Fruit fly (Drosophila melanogaster): Measurements from ENCODE around the gene IntS10.
A peak's percentile ranks its signal among the peaks of the same experiment; 100 is the strongest.

Gene IntS10

DNA sequence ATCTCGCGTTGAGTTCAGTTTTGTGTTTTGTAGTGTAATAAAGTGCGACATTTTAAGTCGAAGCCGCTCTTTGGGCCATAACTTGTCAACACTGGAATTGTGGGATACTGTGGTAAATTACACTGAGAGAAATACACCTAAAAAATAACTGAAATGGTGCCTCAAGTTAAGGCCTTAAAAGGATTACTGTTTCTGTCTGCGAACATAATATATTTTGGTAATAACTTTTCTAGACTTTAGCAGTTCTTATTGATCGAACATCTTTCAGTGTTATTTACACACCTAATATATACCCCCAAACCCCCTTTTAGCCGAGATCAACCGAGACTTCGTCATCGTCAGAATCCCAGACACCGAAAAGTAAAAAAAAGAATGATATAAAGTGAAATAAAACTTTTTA is 45.3 kb downstream of the IntS10 start (continued):
- no peak for TF ChIP-seq fd85E (GFP tag; optimal IDR thresholded peaks at IDR 0.05)
- TF ChIP-seq net (GFP tag; optimal IDR thresholded peaks at IDR 0.05) = no peak
- peak; percentile 32 for TF ChIP-seq CG32006 (GFP tag; optimal IDR thresholded peaks at IDR 0.05)
- TF ChIP-seq CG31627 (GFP tag; optimal IDR thresholded peaks at IDR 0.05) = peak; percentile 35
- TF ChIP-seq OdsH (GFP tag; optimal IDR thresholded peaks at IDR 0.05) = peak; percentile 48
- peak; percentile 56 for TF ChIP-seq CG3032 (tag; optimal IDR thresholded peaks at IDR 0.05)
- TF ChIP-seq pdm3 (GFP tag; optimal IDR thresholded peaks at IDR 0.05) = peak; percentile 44
- TF ChIP-seq CG6808 (GFP tag; optimal IDR thresholded peaks at IDR 0.05) = peak; percentile 7
- peak; percentile 50 for TF ChIP-seq Hr39 (GFP tag; optimal IDR thresholded peaks at IDR 0.05)
- TF ChIP-seq lz (GFP tag; optimal IDR thresholded peaks at IDR 0.05) = peak; percentile 46
- TF ChIP-seq achi (GFP tag; optimal IDR thresholded peaks at IDR 0.05) = peak; percentile 31
- peak; percentile 39 for TF ChIP-seq CG8319 (GFP tag; optimal IDR thresholded peaks at IDR 0.05)

dm6 chr3L:3852842-3853241 is 46.3 kb downstream of the IntS10 start:
- peak; percentile 81 for TF ChIP-seq acj6 (GFP tag; optimal IDR thresholded peaks at IDR 0.05)
- TF ChIP-seq CG10631 (GFP tag; optimal IDR thresholded peaks at IDR 0.05) = peak; percentile 78
- peak; percentile 9 for TF ChIP-seq CG11902 (GFP tag; optimal IDR thresholded peaks at IDR 0.05)
- peak; percentile 57 for TF ChIP-seq Hr39 (GFP tag; optimal IDR thresholded peaks at IDR 0.05)
- TF ChIP-seq lz (GFP tag; optimal IDR thresholded peaks at IDR 0.05) = peak; percentile 38
- peak; percentile 64 for TF ChIP-seq CG3032 (tag; optimal IDR thresholded peaks at IDR 0.05)
- TF ChIP-seq Hr4 (GFP tag; optimal IDR thresholded peaks at IDR 0.05) = peak; percentile 63
- TF ChIP-seq Blimp-1 (GFP tag; optimal IDR thresholded peaks at IDR 0.05) = no peak
- TF ChIP-seq CG6808 (GFP tag; optimal IDR thresholded peaks at IDR 0.05) = peak; percentile 64
- TF ChIP-seq CG1621 (tag; optimal IDR thresholded peaks at IDR 0.05) = peak; percentile 81
- peak; percentile 43; the same call in 2 of the 3 replicates for TF ChIP-seq CG8119 (GFP tag; IDR thresholded peaks at IDR 0.05)
- peak; percentile 50 for TF ChIP-seq spab (GFP tag; optimal IDR thresholded peaks at IDR 0.05)
- peak; percentile 42 for TF ChIP-seq CG4318 (GFP tag; optimal IDR thresholded peaks at IDR 0.05)
- peak; percentile 38 for TF ChIP-seq CG9139 (GFP tag; optimal IDR thresholded peaks at IDR 0.05)
- peak; percentile 19 to 82 for TF ChIP-seq ss (GFP tag; optimal IDR thresholded peaks at IDR 0.05)
- TF ChIP-seq dac (GFP tag; optimal IDR thresholded peaks at IDR 0.05) = no peak
- TF ChIP-seq Sox15 (GFP tag; optimal IDR thresholded peaks at IDR 0.05) = peak; percentile 73
- peak; percentile 78 for TF ChIP-seq CG6792 (GFP tag; optimal IDR thresholded peaks at IDR 0.05)
- peak; percentile 62 for TF ChIP-seq Eip75B (GFP tag; optimal IDR thresholded peaks at IDR 0.05)
- peak; percentile 57 to 83 for TF ChIP-seq salr (GFP tag; optimal IDR thresholded peaks at IDR 0.05)
- TF ChIP-seq achi (GFP tag; optimal IDR thresholded peaks at IDR 0.05) = peak; percentile 76
- TF ChIP-seq cyc (GFP tag; optimal IDR thresholded peaks at IDR 0.05) = peak; percentile 30
- no peak for TF ChIP-seq vri (GFP tag; optimal IDR thresholded peaks at IDR 0.05)
- TF ChIP-seq CG31627 (GFP tag; optimal IDR thresholded peaks at IDR 0.05) = peak; percentile 49
- TF ChIP-seq CG16779 (tag; optimal IDR thresholded peaks at IDR 0.05) = no peak
- peak; percentile 42 for TF ChIP-seq Met (GFP tag; optimal IDR thresholded peaks at IDR 0.05)
- TF ChIP-seq Lpt (GFP tag; optimal IDR thresholded peaks at IDR 0.05) = peak; percentile 27
- TF ChIP-seq Smox (GFP tag; optimal IDR thresholded peaks at IDR 0.05) = peak; percentile 42
- TF ChIP-seq CG11294 (GFP tag; IDR thresholded peaks at IDR 0.05) = 0 out of 2 replicates have a peak, but pooled peaks have one; percentile 17
- TF ChIP-seq OdsH (GFP tag; optimal IDR thresholded peaks at IDR 0.05) = peak; percentile 79
- TF ChIP-seq CG34406 (GFP tag; optimal IDR thresholded peaks at IDR 0.05) = peak; percentile 62
- no peak for TF ChIP-seq Eip93F (GFP tag; optimal IDR thresholded peaks at IDR 0.05)
- peak; percentile 69 for TF ChIP-seq net (GFP tag; optimal IDR thresholded peaks at IDR 0.05)
- peak; percentile 59 for TF ChIP-seq CG32006 (GFP tag; optimal IDR thresholded peaks at IDR 0.05)
- peak; percentile 67 for TF ChIP-seq CG8632 (GFP tag; optimal IDR thresholded peaks at IDR 0.05)
- TF ChIP-seq CG11762 (GFP tag; optimal IDR thresholded peaks at IDR 0.05; ENCODE audit: insufficient read depth) = peak; percentile 32
- peak; percentile 59 for TF ChIP-seq CG10669 (GFP tag; optimal IDR thresholded peaks at IDR 0.05)
- no peak for TF ChIP-seq Hr38 (GFP tag; optimal IDR thresholded peaks at IDR 0.05)
- TF ChIP-seq eg (GFP tag; IDR thresholded peaks at IDR 0.05) = peak; percentile 61
- TF ChIP-seq CG6163 (GFP tag; IDR thresholded peaks at IDR 0.05) = peak; percentile 88
- no peak for TF ChIP-seq fkh (GFP tag; optimal IDR thresholded peaks at IDR 0.05)
- peak; percentile 21 for TF ChIP-seq CG7368 (GFP tag; optimal IDR thresholded peaks at IDR 0.05)
- peak; percentile 80 for TF ChIP-seq dsx (GFP tag; optimal IDR thresholded peaks at IDR 0.05; ENCODE audit: poor library complexity, severe bottlenecking)
- TF ChIP-seq Gug (GFP tag; IDR thresholded peaks at IDR 0.05) = peak; percentile 31; the same call in 1 of the 2 replicates
- peak; percentile 15 for TF ChIP-seq Ets21C (GFP tag; optimal IDR thresholded peaks at IDR 0.05)
- TF ChIP-seq CG8319 (GFP tag; optimal IDR thresholded peaks at IDR 0.05) = peak; percentile 23

All from whole organism, prepupa.